Worm (Caenorhabditis elegans) whole organism, L2 larva: ENCODE results near the gene col-145.

ENCODE experiments used
- C34F6.9 ChIP-seq: fragments of 150-350 bp; optimal IDR thresholded peaks from 2 replicates; lab custom pipeline; 2014; ENCODE audit warnings: missing biosample characterization, missing genetic modification characterization
- F13H6.1 ChIP-seq: sonication (generic microtip); optimal IDR thresholded peaks from 2 replicates; lab custom pipeline; 2016; ENCODE audit warnings: missing genetic modification characterization, missing compliant biosample characterization
- R02D3.7 ChIP-seq: fragments of 150-350 bp; optimal IDR thresholded peaks from 2 replicates; lab custom pipeline; 2014; ENCODE audit warnings: missing biosample characterization, missing genetic modification characterization
- Y55F3AM.14 ChIP-seq: fragments of 200-800 bp; sonication (Bioruptor generic); optimal IDR thresholded peaks from 2 replicates; lab custom pipeline; 2018; ENCODE audit warnings: mild to moderate bottlenecking, missing genetic modification characterization, missing compliant biosample characterization
- ZK546.5 ChIP-seq: sonication (generic microtip); optimal IDR thresholded peaks from 2 replicates; lab custom pipeline; 2017; ENCODE audit warnings: missing biosample characterization, missing genetic modification characterization
- alr-1 ChIP-seq: fragments of 150-350 bp; optimal IDR thresholded peaks from 2 replicates; lab custom pipeline; 2014; ENCODE audit warnings: missing biosample characterization, missing genetic modification characterization
- aly-2 ChIP-seq: fragments of 150-350 bp; optimal IDR thresholded peaks from 2 replicates; lab custom pipeline; 2014; ENCODE audit warnings: missing biosample characterization, missing genetic modification characterization
- ama-1 ChIP-seq: fragments of 150-350 bp; optimal IDR thresholded peaks from 2 replicates; lab custom pipeline; 2018; ENCODE audit warnings: inconsistent platforms
- blmp-1 ChIP-seq: sonication (generic microtip); optimal IDR thresholded peaks from 2 replicates; lab custom pipeline; 2017; ENCODE audit warnings: missing genetic modification characterization, mild to moderate bottlenecking, missing compliant biosample characterization, antibody characterized with exemption, moderate library complexity; ENCODE audit not compliant: insufficient read depth
- ceh-16 ChIP-seq: fragments of 150-350 bp; optimal IDR thresholded peaks from 2 replicates; lab custom pipeline; 2014; ENCODE audit warnings: missing biosample characterization, missing genetic modification characterization
- ceh-82 ChIP-seq: fragments of 150-350 bp; optimal IDR thresholded peaks from 2 replicates; lab custom pipeline; 2014; ENCODE audit warnings: missing biosample characterization, missing genetic modification characterization
- crh-2 ChIP-seq: sonication (generic microtip); optimal IDR thresholded peaks from 2 replicates; lab custom pipeline; 2017; ENCODE audit warnings: missing biosample characterization, missing genetic modification characterization
- dmd-4 ChIP-seq: sonication (generic microtip); optimal IDR thresholded peaks from 2 replicates; lab custom pipeline; 2017; ENCODE audit warnings: missing biosample characterization, missing genetic modification characterization
- egl-27 ChIP-seq: sonication (generic microtip); optimal IDR thresholded peaks from 3 replicates; lab custom pipeline; 2017; ENCODE audit warnings: missing biosample characterization, missing genetic modification reagents, missing genetic modification characterization
- elt-1 ChIP-seq: fragments of 150-350 bp; optimal IDR thresholded peaks from 2 replicates; lab custom pipeline; 2014; ENCODE audit warnings: missing biosample characterization, missing genetic modification characterization
- elt-3 ChIP-seq: sonication (generic microtip); optimal IDR thresholded peaks from 2 replicates; lab custom pipeline; 2017; ENCODE audit warnings: missing biosample characterization, missing genetic modification characterization
- fos-1 ChIP-seq: fragments of 150-350 bp; optimal IDR thresholded peaks from 2 replicates; lab custom pipeline; 2014; ENCODE audit warnings: missing biosample characterization, missing genetic modification characterization
- gmeb-1 ChIP-seq: fragments of 150-350 bp; optimal IDR thresholded peaks from 2 replicates; lab custom pipeline; 2014; ENCODE audit warnings: missing biosample characterization, missing genetic modification characterization
- lin-11 ChIP-seq: fragments of 150-350 bp; sonication (generic microtip); optimal IDR thresholded peaks from 2 replicates; lab custom pipeline; 2014; ENCODE audit warnings: missing biosample characterization, missing genetic modification characterization, inconsistent platforms, mixed read lengths
- lin-13 ChIP-seq: fragments of 150-350 bp; optimal IDR thresholded peaks from 2 replicates; lab custom pipeline; 2014; ENCODE audit warnings: missing biosample characterization, missing genetic modification reagents, missing genetic modification characterization
- lin-39 ChIP-seq: fragments of 150-350 bp; optimal IDR thresholded peaks from 2 replicates; lab custom pipeline; 2014; ENCODE audit warnings: missing biosample characterization, missing genetic modification reagents, missing genetic modification characterization
- lsy-2 ChIP-seq, 2 experiments: fragments of 150-350 bp in 1 of 2; sonication (generic microtip) in 1 of 2; optimal IDR thresholded peaks; 2 replicates each; lab custom pipeline; 2014 to 2017; ENCODE audit warnings: missing biosample characterization in 2 of 2, missing genetic modification characterization in 2 of 2
- mab-5 ChIP-seq: fragments of 150-350 bp; optimal IDR thresholded peaks from 2 replicates; lab custom pipeline; 2014; ENCODE audit warnings: missing biosample characterization, missing genetic modification characterization
- mdl-1 ChIP-seq, 2 experiments: fragments of 150-350 bp in 1 of 2; sonication (generic microtip) in 1 of 2; optimal IDR thresholded peaks; 2 replicates each; lab custom pipeline; 2017; ENCODE audit warnings: missing biosample characterization in 2 of 2, missing genetic modification characterization in 2 of 2
- nhr-11 ChIP-seq: fragments of 150-350 bp; optimal IDR thresholded peaks from 2 replicates; lab custom pipeline; 2014; ENCODE audit warnings: missing biosample characterization, missing genetic modification characterization
- nhr-12 ChIP-seq: fragments of 150-350 bp; optimal IDR thresholded peaks from 2 replicates; lab custom pipeline; 2014; ENCODE audit warnings: missing biosample characterization, missing genetic modification characterization
- nhr-129 ChIP-seq: fragments of 150-350 bp; optimal IDR thresholded peaks from 2 replicates; lab custom pipeline; 2014; ENCODE audit warnings: missing biosample characterization, missing genetic modification characterization
- nhr-21 ChIP-seq: fragments of 150-350 bp; optimal IDR thresholded peaks from 2 replicates; lab custom pipeline; 2014; ENCODE audit warnings: missing biosample characterization, missing genetic modification characterization
- nhr-23 ChIP-seq: fragments of 150-350 bp; optimal IDR thresholded peaks from 2 replicates; lab custom pipeline; 2014; ENCODE audit warnings: missing biosample characterization, missing genetic modification reagents, missing genetic modification characterization
- nhr-6 ChIP-seq: fragments of 150-350 bp; optimal IDR thresholded peaks from 2 replicates; lab custom pipeline; 2014; ENCODE audit warnings: missing biosample characterization, missing genetic modification characterization
- nhr-77 ChIP-seq: fragments of 150-350 bp; optimal IDR thresholded peaks from 2 replicates; lab custom pipeline; 2014; ENCODE audit warnings: missing biosample characterization, missing genetic modification characterization
- peb-1 ChIP-seq: fragments of 150-350 bp; optimal IDR thresholded peaks from 2 replicates; lab custom pipeline; 2014; ENCODE audit warnings: missing biosample characterization, missing genetic modification characterization
- sem-4 ChIP-seq: fragments of 150-350 bp; optimal IDR thresholded peaks from 2 replicates; lab custom pipeline; 2014; ENCODE audit warnings: missing biosample characterization, missing genetic modification reagents, missing genetic modification characterization
- skn-1 ChIP-seq: sonication (generic microtip); optimal IDR thresholded peaks from 2 replicates; lab custom pipeline; 2017; ENCODE audit warnings: missing biosample characterization, missing genetic modification characterization
- sma-3 ChIP-seq: sonication (generic microtip); optimal IDR thresholded peaks from 2 replicates; lab custom pipeline; 2016; ENCODE audit warnings: missing genetic modification reagents, missing genetic modification characterization, missing compliant biosample characterization
- sma-9 ChIP-seq, 2 experiments: fragments of 150-350 bp in 1 of 2; sonication (generic microtip) in 1 of 2; optimal IDR thresholded peaks; 2 replicates each; lab custom pipeline; 2014 to 2016; ENCODE audit warnings: missing genetic modification characterization in 2 of 2, mild to moderate bottlenecking in 1 of 2, missing biosample characterization in 1 of 2, missing compliant biosample characterization in 1 of 2, missing genetic modification reagents in 1 of 2, moderate library complexity in 1 of 2
- snpc-4 ChIP-seq: fragments of 150-350 bp; optimal IDR thresholded peaks from 2 replicates; lab custom pipeline; 2014; ENCODE audit warnings: missing biosample characterization, missing genetic modification characterization
- unc-39 ChIP-seq: fragments of 150-350 bp; optimal IDR thresholded peaks from 2 replicates; lab custom pipeline; 2014; ENCODE audit warnings: missing biosample characterization, missing genetic modification characterization
- unc-55 ChIP-seq: fragments of 150-350 bp; sonication (generic microtip); optimal IDR thresholded peaks from 3 replicates; lab custom pipeline; 2014; ENCODE audit warnings: missing biosample characterization, missing genetic modification reagents, missing genetic modification characterization
- unc-62 ChIP-seq: fragments of 150-350 bp; optimal IDR thresholded peaks from 2 replicates; lab custom pipeline; 2014; ENCODE audit warnings: missing biosample characterization, missing genetic modification reagents, missing genetic modification characterization
- zag-1 ChIP-seq: fragments of 150-350 bp; optimal IDR thresholded peaks from 2 replicates; lab custom pipeline; 2014; ENCODE audit warnings: missing biosample characterization, missing genetic modification characterization
- ztf-1 ChIP-seq: fragments of 200-800 bp; sonication (Bioruptor generic); conservative IDR thresholded peaks from 2 replicates; pipeline ENCODE4 v1.3.6; 2022; ENCODE audit warnings: missing genetic modification characterization, missing compliant biosample characterization
- ztf-11 ChIP-seq: sonication (generic microtip); optimal IDR thresholded peaks from 2 replicates; lab custom pipeline; 2017; ENCODE audit warnings: missing biosample characterization, missing genetic modification characterization
- ztf-4 ChIP-seq: fragments of 150-350 bp; optimal IDR thresholded peaks from 2 replicates; lab custom pipeline; 2014; ENCODE audit warnings: missing biosample characterization, missing genetic modification characterization

col-145 gene

DNA sequence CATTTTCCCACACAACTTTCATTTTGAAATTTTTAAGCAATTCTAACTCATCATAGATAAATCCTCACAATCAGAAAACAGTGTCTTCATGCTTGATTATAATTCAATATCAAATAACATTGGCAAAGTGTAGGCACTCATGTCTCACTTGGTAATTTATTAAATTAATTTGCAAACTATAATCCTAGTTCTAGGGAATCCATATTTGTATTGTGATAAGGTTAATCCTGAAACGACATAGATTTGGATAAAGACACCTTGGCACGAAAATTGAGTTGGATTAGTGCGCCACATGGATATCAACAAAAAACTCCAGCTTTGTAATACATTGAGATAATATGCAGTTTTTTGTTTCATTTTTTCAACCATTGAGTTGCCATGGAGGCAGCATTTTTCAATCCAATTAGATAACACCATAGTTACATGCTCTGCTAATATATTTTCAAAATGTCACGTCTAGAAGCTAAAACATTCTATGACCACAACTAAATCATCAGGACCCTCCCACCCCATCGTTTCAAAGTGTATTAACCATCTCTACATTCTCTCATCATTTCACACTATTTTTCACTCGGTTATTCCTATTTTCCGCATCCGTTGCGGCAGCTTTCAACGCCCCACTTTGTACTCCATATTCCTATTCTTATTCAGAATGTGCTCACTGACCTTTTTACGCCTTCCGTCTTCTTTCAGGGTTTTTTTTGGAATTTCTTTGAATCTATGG is 21.1 kb upstream of the col-145 start:
- no peak for TF ChIP-seq ztf-1 (GFP tag; lab: Robert Waterston, UW)
- TF ChIP-seq skn-1 = no peak
- TF ChIP-seq elt-1 = no peak

DNA sequence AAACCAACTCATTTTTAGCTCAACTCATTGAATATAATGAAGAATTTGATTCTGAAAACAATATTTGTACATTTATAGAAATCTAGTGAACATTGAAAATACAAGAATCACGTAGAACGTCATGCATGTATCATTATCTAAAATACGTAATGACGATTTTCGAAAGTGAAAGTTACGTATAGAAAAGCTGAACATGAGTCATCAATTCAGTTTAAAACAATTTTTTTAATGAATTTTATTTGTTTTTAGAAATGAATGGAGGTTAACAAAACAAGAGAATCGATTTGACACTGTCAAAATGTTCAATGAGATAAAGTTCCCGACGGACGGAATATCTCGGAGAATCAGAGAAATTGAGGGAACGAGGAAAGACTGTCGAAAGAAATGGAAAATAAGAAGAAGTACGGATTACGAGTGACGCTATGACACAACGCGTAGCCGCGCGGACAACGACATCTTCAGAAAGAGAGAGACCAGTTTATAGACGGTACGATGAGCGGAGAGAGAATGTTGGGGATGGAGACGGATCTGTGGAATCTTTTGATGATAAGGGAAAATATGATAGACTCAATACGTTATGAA is 19.0 kb upstream of the col-145 start, which contains the start of gene ptr-1:
TSS of gene ptr-1 (minus strand) at position 51 of the 582 bp plus-strand sequence.
- TF ChIP-seq elt-3 (tag; lab: Kevin White, UChicago) (no peak), mab-5 (tag; lab: Kevin White, UChicago) (no peak), crh-2 (tag; lab: Kevin White, UChicago) (no peak), fos-1 (tag; lab: Kevin White, UChicago) (no peak), unc-39 (tag; lab: Kevin White, UChicago) (no peak), unc-55 (GFP tag; lab: Kevin White, UChicago) (no peak), ztf-11 (tag; lab: Kevin White, UChicago) (no peak), nhr-129 (tag; lab: Kevin White, UChicago) (no peak), peb-1 (tag; lab: Kevin White, UChicago) (no peak), skn-1 (no peak), blmp-1 (tag; lab: Kevin White, UChicago) (no peak), zag-1 (no peak), nhr-23 (tag; lab: Kevin White, UChicago) (no peak), snpc-4 (tag; lab: Kevin White, UChicago) (no peak), ztf-1 (GFP tag; lab: Robert Waterston, UW) (no peak)

DNA sequence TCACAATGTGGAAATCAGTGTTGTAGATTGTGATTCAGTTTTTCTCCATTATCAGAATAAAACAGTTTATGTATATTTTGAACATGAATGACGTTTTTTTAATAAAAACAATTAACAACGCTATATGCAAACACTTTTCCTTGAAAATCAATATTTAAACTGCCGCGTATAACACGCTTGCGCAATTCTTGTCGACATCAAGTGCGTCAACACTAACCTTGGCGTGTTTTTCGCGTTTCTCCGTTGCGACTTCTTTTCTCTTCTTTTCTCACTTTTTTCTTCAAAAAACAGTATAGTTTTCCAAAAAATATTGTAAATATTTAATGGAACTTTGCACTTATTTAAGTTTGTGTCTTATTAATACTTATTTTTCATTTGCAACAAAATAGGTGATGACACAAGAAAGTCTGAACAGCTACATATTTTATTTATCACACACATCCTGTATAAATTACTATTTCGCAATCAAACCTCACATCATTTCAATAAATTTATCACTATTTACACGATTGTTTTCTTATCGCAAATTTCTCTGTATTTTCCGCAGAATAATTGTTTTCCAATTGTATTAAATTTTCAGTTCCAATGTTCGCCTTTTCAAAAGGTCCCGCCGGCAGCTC is 12.5 kb upstream of the col-145 start, which contains the start of gene spas-1:
TSS of gene spas-1 (plus strand) at position 572 of the 620 bp plus-strand sequence.
- TF ChIP-seq sma-9 (GFP tag; optimal IDR thresholded peaks at IDR 0.05; lab: Kevin White, UChicago) = peak; percentile 93
- no peak for TF ChIP-seq sma-9 (tag; optimal IDR thresholded peaks at IDR 0.05; lab: Kevin White, UChicago)
- TF ChIP-seq zag-1 = peak; percentile 37
- peak; percentile 80 for TF ChIP-seq nhr-21 (tag; lab: Kevin White, UChicago)
- no peak for TF ChIP-seq ztf-1 (GFP tag; lab: Robert Waterston, UW)
- no peak for TF ChIP-seq ceh-82
- TF ChIP-seq skn-1 = peak; percentile 7
- TF ChIP-seq unc-39 (tag; lab: Kevin White, UChicago) = no peak
- no peak for TF ChIP-seq ama-1 (lab: Kevin White, UChicago)
- peak; percentile 95 for TF ChIP-seq unc-55 (GFP tag; lab: Kevin White, UChicago)
- no peak for TF ChIP-seq lin-39
- TF ChIP-seq nhr-129 (tag; lab: Kevin White, UChicago) = peak; percentile 91
- peak; percentile 55 for TF ChIP-seq R02D3.7 (tag; lab: Kevin White, UChicago)
- peak; percentile 81 for TF ChIP-seq nhr-6
- no peak for TF ChIP-seq elt-1
- peak; percentile 75 for TF ChIP-seq sem-4
- TF ChIP-seq nhr-11 (tag; lab: Kevin White, UChicago) = no peak
- TF ChIP-seq alr-1 (tag; lab: Kevin White, UChicago) = no peak
- peak; percentile 92 for TF ChIP-seq crh-2 (tag; lab: Kevin White, UChicago)
- no peak for TF ChIP-seq nhr-23 (tag; lab: Kevin White, UChicago)
- no peak for TF ChIP-seq ZK546.5 (tag; lab: Kevin White, UChicago)
- peak; percentile 99 for TF ChIP-seq gmeb-1
- TF ChIP-seq elt-3 (tag; lab: Kevin White, UChicago) = no peak
- TF ChIP-seq fos-1 (tag; lab: Kevin White, UChicago) = peak; percentile 57
- TF ChIP-seq unc-62 = peak; percentile 12
- TF ChIP-seq mab-5 (tag; lab: Kevin White, UChicago) = peak; percentile 86
- peak; percentile 87 for TF ChIP-seq lin-13 (GFP tag; lab: Kevin White, UChicago)
- peak; percentile 78 for TF ChIP-seq ztf-4 (tag; lab: Kevin White, UChicago)
- TF ChIP-seq dmd-4 = no peak
- peak; percentile 76 for TF ChIP-seq ceh-16 (tag; lab: Kevin White, UChicago)
- TF ChIP-seq nhr-77 (tag; lab: Kevin White, UChicago) = peak; percentile 40
- TF ChIP-seq ztf-11 (tag; lab: Kevin White, UChicago) = no peak
- peak; percentile 13 for TF ChIP-seq lin-11
- TF ChIP-seq mdl-1 (tag; optimal IDR thresholded peaks at IDR 0.05; lab: Kevin White, UChicago) = no peak
- no peak for TF ChIP-seq aly-2 (tag; lab: Kevin White, UChicago)
- TF ChIP-seq egl-27 = peak; percentile 74
- peak; percentile 96 for TF ChIP-seq C34F6.9 (tag; lab: Kevin White, UChicago)
- no peak for TF ChIP-seq Y55F3AM.14
- peak; percentile 88 for TF ChIP-seq F13H6.1 (tag; lab: Kevin White, UChicago)
- no peak for TF ChIP-seq nhr-12 (tag; lab: Kevin White, UChicago)
- TF ChIP-seq sma-3 (GFP tag; lab: Kevin White, UChicago) = peak; percentile 91
- no peak for TF ChIP-seq peb-1 (tag; lab: Kevin White, UChicago)
- TF ChIP-seq lsy-2 (tag; optimal IDR thresholded peaks at IDR 0.05; lab: Kevin White, UChicago) = peak; percentile 81 to 94
